Fruit fly (Drosophila melanogaster): ENCODE measurements around the gene CG18549.

CG18549 gene

dm6 chr3R:12442601-12443533 is 6.2 kb upstream of the CG18549 start (continued):
- peak; percentile 25 for TF ChIP-seq Dip3 (GFP tag; optimal IDR thresholded peaks at IDR 0.05)
- no peak for TF ChIP-seq CG10366 (GFP tag; IDR thresholded peaks at IDR 0.05)
- no peak for TF ChIP-seq Gsc (GFP tag; IDR thresholded peaks at IDR 0.05)
- TF ChIP-seq CG1792 (GFP tag; optimal IDR thresholded peaks at IDR 0.05) = no peak
- no peak for TF ChIP-seq Atf3 (GFP tag; optimal IDR thresholded peaks at IDR 0.05)
- TF ChIP-seq ara (GFP tag; IDR thresholded peaks at IDR 0.05) = no peak
- TF ChIP-seq gro (GFP tag; optimal IDR thresholded peaks at IDR 0.05) = no peak
- no peak for TF ChIP-seq CG32772 (GFP tag; IDR thresholded peaks at IDR 0.05)
- no peak for TF ChIP-seq CG3065 (GFP tag; optimal IDR thresholded peaks at IDR 0.05)
- no peak for TF ChIP-seq CG4617 (GFP tag; optimal IDR thresholded peaks at IDR 0.05; ENCODE audit: borderline replicate concordance)
- TF ChIP-seq CG10267 (tag; optimal IDR thresholded peaks at IDR 0.05) = no peak
- peak; percentile 33 for TF ChIP-seq Fer1 (GFP tag; optimal IDR thresholded peaks at IDR 0.05)
- no peak for TF ChIP-seq jumu (GFP tag; optimal IDR thresholded peaks at IDR 0.05)
- TF ChIP-seq dimm (GFP tag; IDR thresholded peaks at IDR 0.05) = no peak
- no peak for TF ChIP-seq jigr1 (GFP tag; IDR thresholded peaks at IDR 0.05)
- TF ChIP-seq CG1024 (GFP tag; IDR thresholded peaks at IDR 0.05) = no peak
- no peak for TF ChIP-seq CG15514 (GFP tag; optimal IDR thresholded peaks at IDR 0.05)
- no peak for TF ChIP-seq CG15601 (tag; optimal IDR thresholded peaks at IDR 0.05)
- TF ChIP-seq CG31365 (tag; optimal IDR thresholded peaks at IDR 0.05) = no peak
- TF ChIP-seq Scr (GFP tag; IDR thresholded peaks at IDR 0.05; ENCODE audit: partially characterized antibody) = no peak
- TF ChIP-seq CG6765 (GFP tag; optimal IDR thresholded peaks at IDR 0.05) = no peak
- no peak for TF ChIP-seq CG6683 (GFP tag; optimal IDR thresholded peaks at IDR 0.05)
- no peak for TF ChIP-seq CG32767 (GFP tag; IDR thresholded peaks at IDR 0.05)
- TF ChIP-seq CG2120 (GFP tag; optimal IDR thresholded peaks at IDR 0.05) = peak; percentile 75
- TF ChIP-seq E2f2 (GFP tag; IDR thresholded peaks at IDR 0.05) = peak; percentile 8; the same call in 1 of the 2 replicates
- no peak for TF ChIP-seq trem (tag; optimal IDR thresholded peaks at IDR 0.05)
- peak; percentile 39 for TF ChIP-seq dmrt99B (tag; optimal IDR thresholded peaks at IDR 0.05)
- no peak for TF ChIP-seq CG10959 (GFP tag; IDR thresholded peaks at IDR 0.05)
- no peak for TF ChIP-seq CG17912 (GFP tag; optimal IDR thresholded peaks at IDR 0.05)
- no peak for TF ChIP-seq fd96Cb (tag; optimal IDR thresholded peaks at IDR 0.05)
- no peak for TF ChIP-seq pita (GFP tag; optimal IDR thresholded peaks at IDR 0.05)
- TF ChIP-seq CG17612 (GFP tag; IDR thresholded peaks at IDR 0.05) = no peak
- no peak for TF ChIP-seq inv (GFP tag; IDR thresholded peaks at IDR 0.05; ENCODE audit: partially characterized antibody)
- TF ChIP-seq cato (GFP tag; optimal IDR thresholded peaks at IDR 0.05; ENCODE audit: borderline replicate concordance) = no peak
- no peak for TF ChIP-seq sens-2 (GFP tag; IDR thresholded peaks at IDR 0.05)
- TF ChIP-seq Rx (GFP tag; IDR thresholded peaks at IDR 0.05) = no peak
- no peak for TF ChIP-seq ATbp (GFP tag; optimal IDR thresholded peaks at IDR 0.05)
- no peak for TF ChIP-seq nerfin-2 (GFP tag; IDR thresholded peaks at IDR 0.05; ENCODE audit: partially characterized antibody)
- no peak for TF ChIP-seq CkIIα-i1 (GFP tag; IDR thresholded peaks at IDR 0.05)
- TF ChIP-seq Nf-YC (tag; optimal IDR thresholded peaks at IDR 0.05) = no peak
- TF ChIP-seq sima (GFP tag; optimal IDR thresholded peaks at IDR 0.05) = no peak
- no peak for TF ChIP-seq HmgD (GFP tag; optimal IDR thresholded peaks at IDR 0.05)
- peak; percentile 71 for TF ChIP-seq CG15269 (tag; optimal IDR thresholded peaks at IDR 0.05)
- 0 out of 2 replicates have a peak, but pooled peaks have one; percentile 26 for TF ChIP-seq CG14014 (GFP tag; IDR thresholded peaks at IDR 0.05)
- no peak for TF ChIP-seq CG12104 (GFP tag; optimal IDR thresholded peaks at IDR 0.05)
- TF ChIP-seq E2f1 (GFP tag; IDR thresholded peaks at IDR 0.05) = no peak
- peak; percentile 54 for TF ChIP-seq CG30403 (GFP tag; optimal IDR thresholded peaks at IDR 0.05)
- TF ChIP-seq CG7556 (GFP tag; optimal IDR thresholded peaks at IDR 0.05) = peak; percentile 37
- peak; percentile 23 for TF ChIP-seq NfI (GFP tag; optimal IDR thresholded peaks at IDR 0.05)

All from whole organism, embryonic.